Worm (Caenorhabditis elegans) whole organism, mixed stage, embryonic: Measurements from ENCODE around the gene M163.11.

Experiments
- M03D4.4 ChIP-seq: sonication (generic microtip); optimal IDR thresholded peaks from 2 replicates; lab custom pipeline; 2017; ENCODE audit warnings: mild to moderate bottlenecking, missing genetic modification characterization, missing compliant biosample characterization
- blmp-1 ChIP-seq: fragments of 150-350 bp; optimal IDR thresholded peaks from 2 replicates; lab custom pipeline; 2014; ENCODE audit warnings: missing biosample characterization, missing genetic modification characterization
- ceh-43 ChIP-seq: fragments of 200-800 bp; sonication (Bioruptor generic); optimal IDR thresholded peaks from 2 replicates; lab custom pipeline; 2018; ENCODE audit warnings: mild to moderate bottlenecking, missing genetic modification characterization, moderate library complexity, missing compliant biosample characterization
- ceh-83 ChIP-seq: fragments of 200-800 bp; sonication (Bioruptor generic); optimal IDR thresholded peaks from 2 replicates; lab custom pipeline; 2018; ENCODE audit warnings: mild to moderate bottlenecking, missing genetic modification characterization, missing compliant biosample characterization
- ces-1 ChIP-seq: fragments of 150-350 bp; optimal IDR thresholded peaks from 2 replicates; lab custom pipeline; 2014; ENCODE audit warnings: missing biosample characterization, missing genetic modification reagents, missing genetic modification characterization
- cnd-1 ChIP-seq: fragments of 200-800 bp; sonication (Bioruptor generic); optimal IDR thresholded peaks from 2 replicates; lab custom pipeline; 2018; ENCODE audit warnings: mild to moderate bottlenecking, missing genetic modification characterization, missing compliant biosample characterization
- drap-1 ChIP-seq: fragments of 200-800 bp; sonication (Bioruptor generic); optimal IDR thresholded peaks from 3 replicates; lab custom pipeline; 2018; ENCODE audit warnings: mild to moderate bottlenecking, missing genetic modification characterization, missing compliant biosample characterization
- elt-1 ChIP-seq: sonication (generic microtip); optimal IDR thresholded peaks from 2 replicates; lab custom pipeline; 2017; ENCODE audit warnings: missing genetic modification characterization, mild to moderate bottlenecking, missing compliant biosample characterization, antibody characterized with exemption, moderate library complexity, borderline replicate concordance; ENCODE audit not compliant: insufficient read depth
- elt-3 ChIP-seq: fragments of 150-350 bp; optimal IDR thresholded peaks from 2 replicates; lab custom pipeline; 2014; ENCODE audit warnings: missing biosample characterization, missing genetic modification characterization
- flh-1 ChIP-seq: fragments of 200-800 bp; sonication (Bioruptor generic); optimal IDR thresholded peaks from 2 replicates; lab custom pipeline; 2018; ENCODE audit warnings: mild to moderate bottlenecking, missing genetic modification characterization, moderate library complexity, missing compliant biosample characterization
- ham-2 ChIP-seq: fragments of 200-800 bp; sonication (Bioruptor generic); optimal IDR thresholded peaks from 2 replicates; lab custom pipeline; 2018; ENCODE audit warnings: mild to moderate bottlenecking, missing genetic modification characterization, missing compliant biosample characterization
- hlh-1 ChIP-seq: fragments of 150-350 bp; optimal IDR thresholded peaks from 2 replicates; lab custom pipeline; 2014; ENCODE audit warnings: missing biosample characterization, missing genetic modification reagents, missing genetic modification characterization
- lin-13 ChIP-seq: fragments of 150-350 bp; optimal IDR thresholded peaks from 2 replicates; lab custom pipeline; 2014; ENCODE audit warnings: missing biosample characterization, missing genetic modification characterization
- lin-32 ChIP-seq: fragments of 200-800 bp; sonication (Bioruptor generic); optimal IDR thresholded peaks from 2 replicates; lab custom pipeline; 2018; ENCODE audit warnings: mild to moderate bottlenecking, missing genetic modification characterization, missing compliant biosample characterization
- lsy-2 ChIP-seq: fragments of 150-350 bp; optimal IDR thresholded peaks from 2 replicates; lab custom pipeline; 2014; ENCODE audit warnings: missing biosample characterization, missing genetic modification characterization
- mab-5 ChIP-seq: fragments of 150-350 bp; optimal IDR thresholded peaks from 2 replicates; lab custom pipeline; 2014; ENCODE audit warnings: missing biosample characterization, missing genetic modification characterization
- mep-1 ChIP-seq: fragments of 150-350 bp; optimal IDR thresholded peaks from 2 replicates; lab custom pipeline; 2017; ENCODE audit warnings: missing biosample characterization, missing genetic modification reagents, missing genetic modification characterization, inconsistent platforms
- mls-2 ChIP-seq: sonication (generic microtip); optimal IDR thresholded peaks from 2 replicates; lab custom pipeline; 2016; ENCODE audit warnings: mild to moderate bottlenecking, missing genetic modification characterization, moderate library complexity, missing compliant biosample characterization
- nhr-12 ChIP-seq: fragments of 150-350 bp; optimal IDR thresholded peaks from 2 replicates; lab custom pipeline; 2014; ENCODE audit warnings: missing biosample characterization, missing genetic modification characterization
- nhr-2 ChIP-seq: fragments of 150-350 bp; optimal IDR thresholded peaks from 2 replicates; lab custom pipeline; 2014; ENCODE audit warnings: missing biosample characterization, missing genetic modification characterization
- nhr-237 ChIP-seq: fragments of 150-350 bp; optimal IDR thresholded peaks from 2 replicates; lab custom pipeline; 2014; ENCODE audit warnings: missing biosample characterization, missing genetic modification characterization
- nhr-28 ChIP-seq: fragments of 150-350 bp; optimal IDR thresholded peaks from 2 replicates; lab custom pipeline; 2014; ENCODE audit warnings: missing biosample characterization, missing genetic modification characterization
- nhr-76 ChIP-seq: sonication (generic microtip); optimal IDR thresholded peaks from 2 replicates; lab custom pipeline; 2017; ENCODE audit warnings: missing biosample characterization, missing genetic modification characterization
- pha-4 ChIP-seq: fragments of 150-350 bp; optimal IDR thresholded peaks from 2 replicates; lab custom pipeline; 2018; ENCODE audit warnings: missing biosample characterization, missing genetic modification reagents, missing genetic modification characterization
- sem-2 ChIP-seq: fragments of 200-800 bp; sonication (Bioruptor generic); optimal IDR thresholded peaks from 2 replicates; lab custom pipeline; 2018; ENCODE audit warnings: mild to moderate bottlenecking, missing genetic modification characterization, missing compliant biosample characterization
- sptf-1 ChIP-seq: sonication (generic microtip); optimal IDR thresholded peaks from 2 replicates; lab custom pipeline; 2017; ENCODE audit warnings: mild to moderate bottlenecking, missing genetic modification characterization, moderate library complexity, missing compliant biosample characterization
- tbx-8 ChIP-seq: fragments of 200-800 bp; sonication (Bioruptor generic); optimal IDR thresholded peaks from 2 replicates; lab custom pipeline; 2018; ENCODE audit warnings: mild to moderate bottlenecking, missing genetic modification characterization, moderate library complexity, missing compliant biosample characterization
- unc-120 ChIP-seq: sonication (generic microtip); optimal IDR thresholded peaks from 2 replicates; lab custom pipeline; 2017; ENCODE audit warnings: missing genetic modification characterization, missing compliant biosample characterization; ENCODE audit not compliant: poor library complexity, severe bottlenecking
- unc-39 ChIP-seq: fragments of 150-350 bp; optimal IDR thresholded peaks from 2 replicates; lab custom pipeline; 2014; ENCODE audit warnings: missing biosample characterization, missing genetic modification characterization
- unc-62 ChIP-seq: fragments of 150-350 bp; optimal IDR thresholded peaks from 2 replicates; lab custom pipeline; 2014; ENCODE audit warnings: missing biosample characterization, missing genetic modification reagents, missing genetic modification characterization
- zip-8 ChIP-seq: fragments of 150-350 bp; optimal IDR thresholded peaks from 2 replicates; lab custom pipeline; 2014; ENCODE audit warnings: missing biosample characterization, missing genetic modification characterization
- ztf-11 ChIP-seq: fragments of 150-350 bp; optimal IDR thresholded peaks from 2 replicates; lab custom pipeline; 2014; ENCODE audit warnings: missing biosample characterization, missing genetic modification characterization

The M163.11 gene

ce11 chrX:14503800-14504550 lies 24.8 kb downstream of the M163.11 start, which contains the start of gene M163.1:
Gene M163.1, minus strand, starts transcription at chrX:14503824.
- TF ChIP-seq blmp-1 (no peak), drap-1 (GFP tag; lab: Kevin White, UChicago) (peak; percentile 35), sptf-1 (tag; lab: Kevin White, UChicago) (peak; percentile 61), nhr-12 (tag; lab: Kevin White, UChicago) (no peak), M03D4.4 (peak; percentile 59), unc-39 (tag; lab: Kevin White, UChicago) (no peak), hlh-1 (tag; lab: Kevin White, UChicago) (peak; percentile 66), nhr-2 (tag; lab: Kevin White, UChicago) (peak; percentile 76), sem-2 (GFP tag; lab: Kevin White, UChicago) (no peak), unc-62 (GFP tag; lab: Kevin White, UChicago) (peak; percentile 15), mab-5 (no peak), ces-1 (GFP tag; lab: Kevin White, UChicago) (no peak), ceh-83 (GFP tag; lab: Kevin White, UChicago) (peak; percentile 53), cnd-1 (peak; percentile 16), lin-32 (GFP tag; lab: Kevin White, UChicago) (peak; percentile 78), mep-1 (tag; lab: Kevin White, UChicago) (no peak), tbx-8 (GFP tag; lab: Kevin White, UChicago) (peak; percentile 41), ham-2 (GFP tag; lab: Kevin White, UChicago) (peak; percentile 56), mls-2 (tag; lab: Kevin White, UChicago) (peak; percentile 56), unc-120 (tag; lab: Kevin White, UChicago) (peak; percentile 61)

- TF ChIP-seq flh-1 (GFP tag; lab: Kevin White, UChicago) (no peak), lsy-2 (tag; lab: Kevin White, UChicago) (no peak), tbx-8 (GFP tag; lab: Kevin White, UChicago) (no peak), drap-1 (GFP tag; lab: Kevin White, UChicago) (no peak), ztf-11 (tag; lab: Kevin White, UChicago) (no peak), nhr-28 (tag; lab: Kevin White, UChicago) (no peak), elt-3 (tag; lab: Kevin White, UChicago) (no peak), unc-120 (tag; lab: Kevin White, UChicago) (no peak), lin-13 (tag; lab: Kevin White, UChicago) (no peak), elt-1 (tag; lab: Kevin White, UChicago) (no peak), blmp-1 (no peak), ceh-43 (GFP tag; lab: Kevin White, UChicago) (no peak), nhr-76 (tag; lab: Kevin White, UChicago) (no peak), pha-4 (no peak), mab-5 (no peak), zip-8 (no peak), sptf-1 (tag; lab: Kevin White, UChicago) (no peak)
Measured at ce11 chrX:14504551-14504902, 25.3 kb downstream of the M163.11 start.

DNA sequence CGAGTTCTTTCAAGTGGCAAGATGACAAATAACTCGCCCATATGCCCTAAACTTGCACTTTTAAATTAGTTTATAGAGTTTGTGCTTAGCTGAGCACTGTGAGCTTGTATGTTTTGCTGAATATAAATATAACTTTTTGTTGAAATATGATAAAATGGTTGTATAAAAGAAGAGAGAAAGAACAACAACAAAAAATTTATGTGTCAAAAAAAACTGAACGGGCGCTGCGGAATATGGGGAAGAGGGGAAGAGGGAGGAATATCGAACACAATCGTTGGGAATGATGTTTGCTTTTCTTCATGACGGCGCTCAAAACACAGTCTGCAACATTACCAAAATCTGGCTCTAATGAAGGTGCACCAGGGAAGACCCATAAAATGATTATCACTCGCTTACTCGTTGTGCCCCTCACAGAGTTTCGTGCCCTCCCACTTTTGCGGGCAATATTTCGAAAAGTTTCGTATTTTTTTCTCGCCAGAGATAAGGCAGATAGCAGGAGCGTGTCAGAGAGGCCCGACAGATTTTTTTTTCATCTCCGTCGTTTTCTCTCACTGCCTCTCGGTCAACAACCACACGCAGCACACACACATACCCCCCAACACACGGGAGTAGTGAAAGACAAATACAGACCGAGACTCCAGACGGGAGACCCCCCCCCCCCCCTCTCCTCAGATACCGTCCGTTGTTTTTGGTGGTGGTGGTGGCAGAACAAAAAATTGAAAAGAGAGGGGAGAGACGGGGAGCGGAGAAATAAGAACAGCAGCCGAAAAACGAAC lies 26.6 kb downstream of the M163.11 start:
- TF ChIP-seq M03D4.4: peak; percentile 52
- peak; percentile 10 for TF ChIP-seq cnd-1
- no peak for TF ChIP-seq unc-62 (GFP tag; lab: Kevin White, UChicago)

- TF ChIP-seq nhr-237 (no peak), nhr-76 (tag; lab: Kevin White, UChicago) (no peak), drap-1 (GFP tag; lab: Kevin White, UChicago) (no peak), sem-2 (GFP tag; lab: Kevin White, UChicago) (no peak), elt-1 (tag; lab: Kevin White, UChicago) (no peak)
- TF ChIP-seq, all 35 proteins: peak for 0
Measured at ce11 chrX:14507992-14508391, 28.8 kb downstream of the M163.11 start.
